Fruit fly (Drosophila melanogaster): ENCODE measurements around the gene Snmp1.

The Snmp1 gene

DNA sequence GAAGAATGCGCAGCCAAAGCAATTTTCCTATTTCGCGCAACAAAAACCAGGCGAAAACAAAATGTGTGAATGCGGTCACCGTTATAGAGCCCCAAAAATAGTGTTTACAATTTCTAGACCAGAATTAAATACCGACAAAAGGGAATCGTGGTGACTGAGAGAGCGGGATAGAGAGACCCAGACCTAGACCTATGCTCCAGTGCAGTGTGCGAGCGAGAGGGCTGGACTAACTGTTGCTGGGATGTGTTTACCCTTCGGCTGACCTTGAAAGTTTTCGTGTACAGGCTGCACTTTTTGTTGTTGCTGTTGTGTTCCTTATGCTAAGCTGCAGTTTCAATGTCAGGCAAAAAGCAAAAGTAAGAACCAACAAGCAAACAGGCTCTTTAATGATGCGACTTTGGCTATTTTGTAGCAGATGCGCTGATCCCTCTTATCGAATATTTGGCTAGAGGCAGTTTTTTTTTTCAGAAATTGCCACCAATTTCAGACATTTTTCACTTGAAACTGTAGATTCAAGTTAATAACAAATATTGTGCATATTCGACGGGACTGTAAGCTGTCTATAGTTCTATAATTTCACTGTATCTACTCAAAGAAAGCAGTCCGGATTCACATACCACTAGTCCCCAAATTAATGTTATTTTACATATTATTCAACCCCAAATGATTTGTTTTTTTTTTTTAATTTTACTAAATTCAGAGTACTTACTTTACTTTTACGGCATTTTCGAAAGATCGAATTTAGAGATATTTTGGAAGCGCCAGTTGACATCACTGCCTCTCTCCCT is 18.8 kb upstream of the Snmp1 start (continued):
- TF ChIP-seq CG11696 (GFP tag; IDR thresholded peaks at IDR 0.05): no peak
- peak; percentile 28 for TF ChIP-seq CG1832 (GFP tag; optimal IDR thresholded peaks at IDR 0.05)
- peak; percentile 11 for TF ChIP-seq CG1529 (GFP tag; optimal IDR thresholded peaks at IDR 0.05)
- TF ChIP-seq pan (optimal IDR thresholded peaks at IDR 0.05): no peak
- peak in 1 of 2 experiments; percentile 7 for TF ChIP-seq pan (GFP tag; optimal IDR thresholded peaks at IDR 0.05 in 1 of 2, IDR thresholded peaks at IDR 0.05 in 1 of 2)
- peak; percentile 54 for TF ChIP-seq CG30403 (GFP tag; optimal IDR thresholded peaks at IDR 0.05)
- TF ChIP-seq Med (GFP tag): peak; percentile 39
- TF ChIP-seq Ssrp (tag; optimal IDR thresholded peaks at IDR 0.05): peak; percentile 31
- TF ChIP-seq chn (GFP tag; optimal IDR thresholded peaks at IDR 0.05): peak; percentile 20
- TF ChIP-seq phol (tag; optimal IDR thresholded peaks at IDR 0.05): peak; percentile 50
- TF ChIP-seq dm (GFP tag; optimal IDR thresholded peaks at IDR 0.05): no peak
- TF ChIP-seq CG7839 (tag; optimal IDR thresholded peaks at IDR 0.05): peak; percentile 50
- TF ChIP-seq CG11085 (GFP tag; IDR thresholded peaks at IDR 0.05): no peak
- no peak for TF ChIP-seq Dip3 (GFP tag; optimal IDR thresholded peaks at IDR 0.05)
- TF ChIP-seq ftz-f1 (GFP tag; optimal IDR thresholded peaks at IDR 0.05): peak; percentile 11
- TF ChIP-seq CG15514 (GFP tag; optimal IDR thresholded peaks at IDR 0.05): no peak
- TF ChIP-seq cwo (GFP tag; optimal IDR thresholded peaks at IDR 0.05): peak; percentile 13
- peak; percentile 23 for TF ChIP-seq CG17385 (GFP tag; optimal IDR thresholded peaks at IDR 0.05)
- peak; percentile 37 for TF ChIP-seq CHES-1-like (GFP tag; optimal IDR thresholded peaks at IDR 0.05)
- no peak for TF ChIP-seq lilli (GFP tag; optimal IDR thresholded peaks at IDR 0.05)
- TF ChIP-seq CG30431 (GFP tag; optimal IDR thresholded peaks at IDR 0.05): peak; percentile 20
- TF ChIP-seq Mrtf (GFP tag; IDR thresholded peaks at IDR 0.05): 0 out of 3 replicates have a peak, but pooled peaks have one; percentile 7
- TF ChIP-seq CG7745 (tag; optimal IDR thresholded peaks at IDR 0.05): no peak
- peak; percentile 47 for TF ChIP-seq Oli (tag; optimal IDR thresholded peaks at IDR 0.05)
- TF ChIP-seq gem (tag; optimal IDR thresholded peaks at IDR 0.05): peak; percentile 49
- peak in 1 of 3 experiments; percentile 59 for TF ChIP-seq lola (GFP tag; optimal IDR thresholded peaks at IDR 0.05)
- TF ChIP-seq caup (GFP tag; optimal IDR thresholded peaks at IDR 0.05; ENCODE audit: severe bottlenecking): peak; percentile 51
- TF ChIP-seq Meics (GFP tag; optimal IDR thresholded peaks at IDR 0.05): peak; percentile 55
- no peak for TF ChIP-seq Myb (GFP tag; optimal IDR thresholded peaks at IDR 0.05)
- peak; percentile 2 for TF ChIP-seq NC2β (GFP tag; optimal IDR thresholded peaks at IDR 0.05)
- peak; percentile 43 for TF ChIP-seq CG10209 (GFP tag; optimal IDR thresholded peaks at IDR 0.05)
- peak; percentile 21 for TF ChIP-seq bab2 (GFP tag; optimal IDR thresholded peaks at IDR 0.05)
- peak; percentile 59 for TF ChIP-seq CG9727 (GFP tag; optimal IDR thresholded peaks at IDR 0.05)
- 0 out of 3 replicates have a peak, but pooled peaks have one; percentile 10 for TF ChIP-seq so (GFP tag; IDR thresholded peaks at IDR 0.05)
- 0 out of 2 replicates have a peak, but pooled peaks have one; percentile 5 for TF ChIP-seq esg (GFP tag; conservative IDR thresholded peaks at IDR 0.05)
- TF ChIP-seq chif (GFP tag; optimal IDR thresholded peaks at IDR 0.05): peak in 1 of 2 experiments; percentile 27
- peak; percentile 85 for TF ChIP-seq row (GFP tag; IDR thresholded peaks at IDR 0.05)
- peak; percentile 63 for TF ChIP-seq CG9437 (GFP tag; optimal IDR thresholded peaks at IDR 0.05)
- peak; percentile 16; the same call in 2 of the 3 replicates for TF ChIP-seq tgo (GFP tag; IDR thresholded peaks at IDR 0.05)
- TF ChIP-seq CG4820 (GFP tag; optimal IDR thresholded peaks at IDR 0.05): peak; percentile 45
- no peak for TF ChIP-seq bsh (GFP tag; optimal IDR thresholded peaks at IDR 0.05)
- TF ChIP-seq CG31441 (GFP tag; IDR thresholded peaks at IDR 0.05): 0 out of 2 replicates have a peak, but pooled peaks have one; percentile 27
- TF ChIP-seq CG18476 (GFP tag; optimal IDR thresholded peaks at IDR 0.05): peak; percentile 45
- no peak for TF ChIP-seq abd-A (tag; optimal IDR thresholded peaks at IDR 0.05)
- no peak for TF ChIP-seq kay (GFP tag; optimal IDR thresholded peaks at IDR 0.05)
- peak; percentile 44 for TF ChIP-seq CG10979 (tag; optimal IDR thresholded peaks at IDR 0.05)
- TF ChIP-seq CG17829 (tag; optimal IDR thresholded peaks at IDR 0.05): peak; percentile 13
- TF ChIP-seq CG12391 (tag; optimal IDR thresholded peaks at IDR 0.05): peak; percentile 46
